Fruit fly (Drosophila melanogaster) whole organism, prepupa: ENCODE measurements around the gene CG8031.

ENCODE experiments used
- Met ChIP-seq: fragments of 200-800 bp; sonication (Bioruptor generic); optimal IDR thresholded peaks from 3 replicates; lab custom pipeline; 2016; ENCODE audit warnings: missing biosample characterization, missing genetic modification characterization
- eg ChIP-seq: fragments of 200-800 bp; sonication (Bioruptor generic); IDR thresholded peaks from 3 replicates; pipeline ENCODE4 v1.3.6; 2022; ENCODE audit warnings: missing biosample characterization, missing genetic modification characterization

DNA sequence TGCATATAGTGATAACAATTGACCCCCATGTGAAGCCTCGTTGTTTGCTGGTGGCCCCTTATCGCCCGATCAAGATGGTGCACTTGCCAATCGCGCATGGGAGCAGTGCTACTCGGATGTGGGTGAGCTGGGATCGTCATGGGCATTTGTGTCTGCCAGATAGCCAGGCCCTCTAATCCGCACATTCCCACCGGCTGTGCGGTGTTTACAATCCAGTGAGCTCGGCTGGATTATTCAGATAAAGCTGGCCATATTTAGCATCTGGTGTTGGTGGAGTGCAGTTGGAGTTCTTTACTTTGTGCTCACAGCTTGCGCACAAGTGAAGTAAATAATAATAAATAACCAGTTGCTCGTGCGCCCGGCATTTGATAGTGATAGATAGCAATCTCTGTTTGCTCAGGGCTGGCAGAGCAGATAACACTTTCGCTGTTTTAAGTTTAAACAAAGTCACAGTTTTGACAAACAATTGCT, 21.9 kb upstream of the CG8031 start:
- TF ChIP-seq Met (GFP tag; lab: Kevin White, UChicago) (no peak), eg (GFP tag; lab: Robert Waterston, UW) (no peak)
